Fruit fly (Drosophila melanogaster): ENCODE data around the gene fz4.

- TF ChIP-seq CG33017 (tag; optimal IDR thresholded peaks at IDR 0.05): no peak
- TF ChIP-seq pad (GFP tag; optimal IDR thresholded peaks at IDR 0.05): no peak
Measured at dm6 chrX:7074316-7074925, 35.7 kb downstream of the fz4 start.
